Fruit fly (Drosophila melanogaster): Measurements from ENCODE around the gene CYLD.
A peak's percentile ranks its signal among the peaks of the same experiment; 100 is the strongest.

The CYLD gene

dm6 chr2L:10298306-10298705 lies 1.3 kb downstream of the CYLD start (continued):
- no peak for TF ChIP-seq NC2α (GFP tag; optimal IDR thresholded peaks at IDR 0.05)
- TF ChIP-seq CG7556 (GFP tag; optimal IDR thresholded peaks at IDR 0.05) = no peak
- peak; percentile 29 for TF ChIP-seq CG10462 (GFP tag; optimal IDR thresholded peaks at IDR 0.05)
- TF ChIP-seq Ssrp (tag; optimal IDR thresholded peaks at IDR 0.05) = no peak
- TF ChIP-seq Dp (GFP tag; optimal IDR thresholded peaks at IDR 0.05) = peak; percentile 31
- peak; percentile 20 for TF ChIP-seq CTCF (GFP tag; optimal IDR thresholded peaks at IDR 0.05)
- peak; percentile 38; the same call in 1 of the 3 replicates for TF ChIP-seq row (GFP tag; IDR thresholded peaks at IDR 0.05)
- no peak for TF ChIP-seq ac (GFP tag; optimal IDR thresholded peaks at IDR 0.05)
- TF ChIP-seq CG3995 (GFP tag; optimal IDR thresholded peaks at IDR 0.05) = no peak
- no peak for TF ChIP-seq Hmx (GFP tag; optimal IDR thresholded peaks at IDR 0.05)
- TF ChIP-seq usp (GFP tag; optimal IDR thresholded peaks at IDR 0.05) = no peak
- TF ChIP-seq Mad (GFP tag; optimal IDR thresholded peaks at IDR 0.05) = no peak
- TF ChIP-seq E2f1 (GFP tag; IDR thresholded peaks at IDR 0.05) = no peak
- no peak for TF ChIP-seq Stat92E (GFP tag; optimal IDR thresholded peaks at IDR 0.05)
- TF ChIP-seq Hr51 (GFP tag; optimal IDR thresholded peaks at IDR 0.05) = no peak
- TF ChIP-seq tll (GFP tag; optimal IDR thresholded peaks at IDR 0.05) = no peak
- TF ChIP-seq CG10959 (GFP tag; IDR thresholded peaks at IDR 0.05) = no peak
- no peak for TF ChIP-seq dmrt11E (tag; optimal IDR thresholded peaks at IDR 0.05)
- no peak for TF ChIP-seq stc (GFP tag; IDR thresholded peaks at IDR 0.05)
- TF ChIP-seq CG5245 (GFP tag; optimal IDR thresholded peaks at IDR 0.05) = no peak
- TF ChIP-seq CG8924 (tag; optimal IDR thresholded peaks at IDR 0.05) = peak; percentile 0
- TF ChIP-seq CG1233 (GFP tag; optimal IDR thresholded peaks at IDR 0.05) = no peak
- TF ChIP-seq ash1 (GFP tag; optimal IDR thresholded peaks at IDR 0.05) = no peak
- TF ChIP-seq CG18011 (GFP tag; optimal IDR thresholded peaks at IDR 0.05) = peak; percentile 97
- TF ChIP-seq CG2678 (tag; optimal IDR thresholded peaks at IDR 0.05) = no peak
- TF ChIP-seq chn (GFP tag; optimal IDR thresholded peaks at IDR 0.05) = no peak
- no peak for TF ChIP-seq prd (optimal IDR thresholded peaks at IDR 0.05)
- TF ChIP-seq prd (GFP tag; IDR thresholded peaks at IDR 0.05) = no peak; the same call in 2 of the 3 replicates
- no peak for TF ChIP-seq crc (GFP tag; optimal IDR thresholded peaks at IDR 0.05)
- no peak for TF ChIP-seq CG7271 (tag; optimal IDR thresholded peaks at IDR 0.05)
- TF ChIP-seq Hr78 (GFP tag; optimal IDR thresholded peaks at IDR 0.05) = no peak
- TF ChIP-seq bcd (GFP tag; optimal IDR thresholded peaks at IDR 0.05) = no peak
- TF ChIP-seq CG12155 (GFP tag; optimal IDR thresholded peaks at IDR 0.05) = peak; percentile 91
- no peak for TF ChIP-seq CG17186 (GFP tag; optimal IDR thresholded peaks at IDR 0.05)
- peak; percentile 53 for TF ChIP-seq D19A (tag; optimal IDR thresholded peaks at IDR 0.05)
- TF ChIP-seq Rx (GFP tag; IDR thresholded peaks at IDR 0.05) = no peak
- TF ChIP-seq CG17328 (GFP tag; IDR thresholded peaks at IDR 0.05) = no peak
- TF ChIP-seq CG31365 (tag; optimal IDR thresholded peaks at IDR 0.05) = peak; percentile 98
- TF ChIP-seq CG11696 (GFP tag; IDR thresholded peaks at IDR 0.05) = no peak
- no peak for TF ChIP-seq crp (GFP tag; optimal IDR thresholded peaks at IDR 0.05)
- peak; percentile 64 for TF ChIP-seq CG13287 (GFP tag; IDR thresholded peaks at IDR 0.05; ENCODE audit: partially characterized antibody)
- no peak for TF ChIP-seq Doc2 (GFP tag; IDR thresholded peaks at IDR 0.05)
- TF ChIP-seq CG1647 (GFP tag; optimal IDR thresholded peaks at IDR 0.05) = no peak
- no peak for TF ChIP-seq ken (GFP tag; IDR thresholded peaks at IDR 0.05)
- no peak for TF ChIP-seq Ets65A (GFP tag)
- TF ChIP-seq CG17912 (GFP tag; optimal IDR thresholded peaks at IDR 0.05) = peak; percentile 61
- no peak for TF ChIP-seq CG1602 (GFP tag; optimal IDR thresholded peaks at IDR 0.05)
- peak; percentile 62 for TF ChIP-seq CG4617 (GFP tag; optimal IDR thresholded peaks at IDR 0.05; ENCODE audit: borderline replicate concordance)
- peak; percentile 30 for TF ChIP-seq B-H2 (GFP tag; optimal IDR thresholded peaks at IDR 0.05)
- TF ChIP-seq vvl (GFP tag; IDR thresholded peaks at IDR 0.05) = no peak
- peak; percentile 74 for TF ChIP-seq D19B (GFP tag; optimal IDR thresholded peaks at IDR 0.05)
- no peak for TF ChIP-seq CG43689 (GFP tag; IDR thresholded peaks at IDR 0.05)
